Worm (Caenorhabditis elegans) whole organism, early embryonic: ENCODE results near the gene Y53F4B.19.
A peak's percentile ranks its signal among the peaks of the same experiment; 100 is the strongest.

Source experiments
- B0310.2 ChIP-seq: sonication (generic microtip); optimal IDR thresholded peaks from 2 replicates; lab custom pipeline; 2016; ENCODE audit warnings: mild to moderate bottlenecking, missing genetic modification characterization, missing compliant biosample characterization
- F13C5.2 ChIP-seq: sonication (generic microtip); optimal IDR thresholded peaks from 2 replicates; lab custom pipeline; 2017; ENCODE audit warnings: mild to moderate bottlenecking, missing genetic modification characterization, inconsistent platforms, missing compliant biosample characterization
- aly-1 ChIP-seq: sonication (generic microtip); optimal IDR thresholded peaks from 2 replicates; lab custom pipeline; 2016; ENCODE audit warnings: missing genetic modification characterization, missing compliant biosample characterization
- ama-1 ChIP-seq: fragments of 150-350 bp; optimal IDR thresholded peaks from 2 replicates; lab custom pipeline; 2014
- ceh-13 ChIP-seq: fragments of 200-800 bp; sonication (Bioruptor generic); optimal IDR thresholded peaks from 2 replicates; lab custom pipeline; 2018; ENCODE audit warnings: mild to moderate bottlenecking, missing genetic modification characterization, missing compliant biosample characterization
- ceh-36 ChIP-seq: sonication (generic microtip); optimal IDR thresholded peaks from 2 replicates; lab custom pipeline; 2016; ENCODE audit warnings: missing genetic modification characterization, inconsistent platforms, missing compliant biosample characterization
- ets-7 ChIP-seq: sonication (generic microtip); optimal IDR thresholded peaks from 2 replicates; lab custom pipeline; 2016; ENCODE audit warnings: missing genotype, missing genetic modification characterization, missing compliant biosample characterization
- flt-1 ChIP-seq: fragments of 200-800 bp; sonication (Bioruptor generic); IDR thresholded peaks from 2 replicates; pipeline ENCODE4 v1.3.6; 2022; ENCODE audit warnings: missing genetic modification characterization, missing compliant biosample characterization
- hmbx-1 ChIP-seq: sonication (generic microtip); optimal IDR thresholded peaks from 2 replicates; lab custom pipeline; 2016; ENCODE audit warnings: mild to moderate bottlenecking, missing genetic modification characterization, missing compliant biosample characterization
- hmg-4 ChIP-seq: fragments of 200-800 bp; sonication (Bioruptor generic); optimal IDR thresholded peaks from 2 replicates; lab custom pipeline; 2018; ENCODE audit warnings: mild to moderate bottlenecking, missing genetic modification characterization, missing compliant biosample characterization
- hnd-1 ChIP-seq: sonication (generic microtip); optimal IDR thresholded peaks from 2 replicates; lab custom pipeline; 2016; ENCODE audit warnings: missing genetic modification characterization, missing compliant biosample characterization
- pes-1 ChIP-seq: fragments of 200-800 bp; sonication (Bioruptor generic); IDR thresholded peaks from 2 replicates; pipeline ENCODE4 v1.3.6; 2022; ENCODE audit warnings: missing genetic modification reagents, missing genetic modification characterization, missing compliant biosample characterization
- scrt-1 ChIP-seq: fragments of 200-800 bp; sonication (Bioruptor generic); IDR thresholded peaks from 2 replicates; pipeline ENCODE4 v1.3.6; 2022; ENCODE audit warnings: missing genetic modification characterization, missing compliant biosample characterization
- sea-1 ChIP-seq: fragments of 200-800 bp; sonication (Bioruptor generic); conservative IDR thresholded peaks from 2 replicates; pipeline ENCODE4 v1.3.6; 2022; ENCODE audit warnings: missing genetic modification characterization, missing compliant biosample characterization
- tbx-11 ChIP-seq: fragments of 200-800 bp; sonication (Bioruptor generic); IDR thresholded peaks from 2 replicates; pipeline ENCODE4 v1.3.6; 2022; ENCODE audit warnings: missing genetic modification characterization, missing compliant biosample characterization
- tbx-37 ChIP-seq: fragments of 200-800 bp; sonication (Bioruptor generic); conservative IDR thresholded peaks from 2 replicates; pipeline ENCODE4 v1.3.6; 2022; ENCODE audit warnings: missing genetic modification reagents, missing genetic modification characterization, missing compliant biosample characterization
- tra-4 ChIP-seq: sonication (generic microtip); optimal IDR thresholded peaks from 2 replicates; lab custom pipeline; 2017; ENCODE audit warnings: missing genetic modification characterization, missing compliant biosample characterization

Gene Y53F4B.19

ce11 chrII:15080535-15080934 is 3.8 kb downstream of the Y53F4B.19 start:
- TF ChIP-seq flt-1 (no peak), hmg-4 (peak; percentile 58), ceh-36 (peak; percentile 21), hnd-1 (tag; lab: Kevin White, UChicago) (no peak), F13C5.2 (tag; lab: Kevin White, UChicago) (no peak), B0310.2 (tag; lab: Kevin White, UChicago) (no peak)

- no peak for TF ChIP-seq tra-4 (tag; lab: Kevin White, UChicago)
- no peak for TF ChIP-seq aly-1 (tag; lab: Kevin White, UChicago)
- TF ChIP-seq ceh-13 (GFP tag; lab: Kevin White, UChicago) = no peak
- TF ChIP-seq ets-7 = no peak
- TF ChIP-seq pes-1 (GFP tag; lab: Robert Waterston, UW) = no peak
- no peak for TF ChIP-seq ama-1
- no peak for TF ChIP-seq flt-1
- TF ChIP-seq sea-1 (GFP tag; lab: Robert Waterston, UW) = no peak
- TF ChIP-seq hnd-1 (tag; lab: Kevin White, UChicago) = no peak
- TF ChIP-seq scrt-1 (GFP tag; lab: Robert Waterston, UW) = no peak
- no peak for TF ChIP-seq tbx-37
- no peak for TF ChIP-seq tbx-11 (GFP tag; lab: Robert Waterston, UW)
Measured at ce11 chrII:15084170-15084569, 7.4 kb downstream of the Y53F4B.19 start, which contains the start of gene Y53F4B.20. Y53F4B.20 (plus strand) TSS chrII:15084470.

- TF ChIP-seq pes-1 (GFP tag; lab: Robert Waterston, UW) (peak; percentile 57; the same call in 1 of the 2 replicates), ama-1 (no peak), tbx-37 (peak; percentile 38; the same call in 1 of the 2 replicates)
Measured at ce11 chrII:15089086-15089895, 12.6 kb downstream of the Y53F4B.19 start.

- TF ChIP-seq ets-7 = no peak
- no peak for TF ChIP-seq tbx-37
- no peak for TF ChIP-seq sea-1 (GFP tag; lab: Robert Waterston, UW)
- TF ChIP-seq pes-1 (GFP tag; lab: Robert Waterston, UW) = no peak
- no peak for TF ChIP-seq hmg-4
Measured at ce11 chrII:15089896-15090230, 13.1 kb downstream of the Y53F4B.19 start, which contains the start of gene Y53F4B.21. Y53F4B.21 (plus strand) TSS chrII:15090180.

ce11 chrII:15096328-15096727 is 19.6 kb downstream of the Y53F4B.19 start:
- peak; percentile 12; the same call in 1 of the 2 replicates for TF ChIP-seq pes-1 (GFP tag; lab: Robert Waterston, UW)
- 0 out of 2 replicates have a peak, but pooled peaks have one; percentile 51 for TF ChIP-seq scrt-1 (GFP tag; lab: Robert Waterston, UW)

ce11 chrII:15107184-15107583 is 30.4 kb downstream of the Y53F4B.19 start:
- TF ChIP-seq hmg-4 = no peak
- TF ChIP-seq ceh-36 = no peak
- no peak for TF ChIP-seq hnd-1 (tag; lab: Kevin White, UChicago)
- no peak for TF ChIP-seq tbx-11 (GFP tag; lab: Robert Waterston, UW)
- no peak for TF ChIP-seq scrt-1 (GFP tag; lab: Robert Waterston, UW)
- TF ChIP-seq flt-1 = no peak
- no peak for TF ChIP-seq tra-4 (tag; lab: Kevin White, UChicago)
- no peak for TF ChIP-seq pes-1 (GFP tag; lab: Robert Waterston, UW)
- no peak for TF ChIP-seq ceh-13 (GFP tag; lab: Kevin White, UChicago)
- no peak for TF ChIP-seq F13C5.2 (tag; lab: Kevin White, UChicago)
- TF ChIP-seq ets-7 = no peak

- no peak for TF ChIP-seq hnd-1 (tag; lab: Kevin White, UChicago)
- TF ChIP-seq tbx-11 (GFP tag; lab: Robert Waterston, UW) = no peak
- no peak for TF ChIP-seq ets-7
- TF ChIP-seq sea-1 (GFP tag; lab: Robert Waterston, UW) = no peak
- TF ChIP-seq aly-1 (tag; lab: Kevin White, UChicago) = no peak
- TF ChIP-seq flt-1 = no peak
- TF ChIP-seq ceh-36 = no peak
- TF ChIP-seq B0310.2 (tag; lab: Kevin White, UChicago) = no peak
- TF ChIP-seq tbx-37 = no peak
- no peak for TF ChIP-seq tra-4 (tag; lab: Kevin White, UChicago)
- no peak for TF ChIP-seq pes-1 (GFP tag; lab: Robert Waterston, UW)
- TF ChIP-seq ceh-13 (GFP tag; lab: Kevin White, UChicago) = no peak
- TF ChIP-seq scrt-1 (GFP tag; lab: Robert Waterston, UW) = no peak
- TF ChIP-seq hmbx-1 (tag; lab: Kevin White, UChicago) = no peak
Measured at ce11 chrII:15109844-15110243, 33.1 kb downstream of the Y53F4B.19 start, which contains the start of gene Y53F4B.39. Y53F4B.39 (plus strand) TSS chrII:15110144.

- TF ChIP-seq F13C5.2 (tag; lab: Kevin White, UChicago) (no peak), hmg-4 (no peak), hnd-1 (tag; lab: Kevin White, UChicago) (no peak), pes-1 (GFP tag; lab: Robert Waterston, UW) (no peak), ama-1 (no peak), ets-7 (no peak), tbx-11 (GFP tag; lab: Robert Waterston, UW) (no peak), hmbx-1 (tag; lab: Kevin White, UChicago) (no peak), sea-1 (GFP tag; lab: Robert Waterston, UW) (no peak), tra-4 (tag; lab: Kevin White, UChicago) (no peak)
Measured at ce11 chrII:15111352-15111751, 34.6 kb downstream of the Y53F4B.19 start.
